Worm (Caenorhabditis elegans) whole organism, L2 larva: ENCODE results near the gene jip-1.

Source experiments
- C34F6.9 ChIP-seq: fragments of 150-350 bp; optimal IDR thresholded peaks from 2 replicates; lab custom pipeline; 2014; ENCODE audit warnings: missing biosample characterization, missing genetic modification characterization
- F13H6.1 ChIP-seq: sonication (generic microtip); optimal IDR thresholded peaks from 2 replicates; lab custom pipeline; 2016; ENCODE audit warnings: missing genetic modification characterization, missing compliant biosample characterization
- R02D3.7 ChIP-seq: fragments of 150-350 bp; optimal IDR thresholded peaks from 2 replicates; lab custom pipeline; 2014; ENCODE audit warnings: missing biosample characterization, missing genetic modification characterization
- ZK546.5 ChIP-seq: sonication (generic microtip); optimal IDR thresholded peaks from 2 replicates; lab custom pipeline; 2017; ENCODE audit warnings: missing biosample characterization, missing genetic modification characterization
- alr-1 ChIP-seq: fragments of 150-350 bp; optimal IDR thresholded peaks from 2 replicates; lab custom pipeline; 2014; ENCODE audit warnings: missing biosample characterization, missing genetic modification characterization
- blmp-1 ChIP-seq: sonication (generic microtip); optimal IDR thresholded peaks from 2 replicates; lab custom pipeline; 2017; ENCODE audit warnings: missing genetic modification characterization, mild to moderate bottlenecking, missing compliant biosample characterization, antibody characterized with exemption, moderate library complexity; ENCODE audit not compliant: insufficient read depth
- ceh-16 ChIP-seq: fragments of 150-350 bp; optimal IDR thresholded peaks from 2 replicates; lab custom pipeline; 2014; ENCODE audit warnings: missing biosample characterization, missing genetic modification characterization
- ceh-82 ChIP-seq: fragments of 150-350 bp; optimal IDR thresholded peaks from 2 replicates; lab custom pipeline; 2014; ENCODE audit warnings: missing biosample characterization, missing genetic modification characterization
- crh-2 ChIP-seq: sonication (generic microtip); optimal IDR thresholded peaks from 2 replicates; lab custom pipeline; 2017; ENCODE audit warnings: missing biosample characterization, missing genetic modification characterization
- dmd-4 ChIP-seq: sonication (generic microtip); optimal IDR thresholded peaks from 2 replicates; lab custom pipeline; 2017; ENCODE audit warnings: missing biosample characterization, missing genetic modification characterization
- egl-27 ChIP-seq: sonication (generic microtip); optimal IDR thresholded peaks from 3 replicates; lab custom pipeline; 2017; ENCODE audit warnings: missing biosample characterization, missing genetic modification reagents, missing genetic modification characterization
- elt-1 ChIP-seq: fragments of 150-350 bp; optimal IDR thresholded peaks from 2 replicates; lab custom pipeline; 2014; ENCODE audit warnings: missing biosample characterization, missing genetic modification characterization
- elt-3 ChIP-seq: sonication (generic microtip); optimal IDR thresholded peaks from 2 replicates; lab custom pipeline; 2017; ENCODE audit warnings: missing biosample characterization, missing genetic modification characterization
- fos-1 ChIP-seq: fragments of 150-350 bp; optimal IDR thresholded peaks from 2 replicates; lab custom pipeline; 2014; ENCODE audit warnings: missing biosample characterization, missing genetic modification characterization
- gmeb-1 ChIP-seq: fragments of 150-350 bp; optimal IDR thresholded peaks from 2 replicates; lab custom pipeline; 2014; ENCODE audit warnings: missing biosample characterization, missing genetic modification characterization
- lin-11 ChIP-seq: fragments of 150-350 bp; sonication (generic microtip); optimal IDR thresholded peaks from 2 replicates; lab custom pipeline; 2014; ENCODE audit warnings: missing biosample characterization, missing genetic modification characterization, inconsistent platforms, mixed read lengths
- lin-13 ChIP-seq: fragments of 150-350 bp; optimal IDR thresholded peaks from 2 replicates; lab custom pipeline; 2014; ENCODE audit warnings: missing biosample characterization, missing genetic modification reagents, missing genetic modification characterization
- lin-39 ChIP-seq: fragments of 150-350 bp; optimal IDR thresholded peaks from 2 replicates; lab custom pipeline; 2014; ENCODE audit warnings: missing biosample characterization, missing genetic modification reagents, missing genetic modification characterization
- lsy-2 ChIP-seq, 2 experiments: fragments of 150-350 bp in 1 of 2; sonication (generic microtip) in 1 of 2; optimal IDR thresholded peaks; 2 replicates each; lab custom pipeline; 2014 to 2017; ENCODE audit warnings: missing biosample characterization in 2 of 2, missing genetic modification characterization in 2 of 2
- mab-5 ChIP-seq: fragments of 150-350 bp; optimal IDR thresholded peaks from 2 replicates; lab custom pipeline; 2014; ENCODE audit warnings: missing biosample characterization, missing genetic modification characterization
- mdl-1 ChIP-seq, 2 experiments: fragments of 150-350 bp in 1 of 2; sonication (generic microtip) in 1 of 2; optimal IDR thresholded peaks; 2 replicates each; lab custom pipeline; 2017; ENCODE audit warnings: missing biosample characterization in 2 of 2, missing genetic modification characterization in 2 of 2
- nhr-10 ChIP-seq: sonication (generic microtip); optimal IDR thresholded peaks from 2 replicates; lab custom pipeline; 2017; ENCODE audit warnings: missing biosample characterization, missing genetic modification characterization
- nhr-11 ChIP-seq: fragments of 150-350 bp; optimal IDR thresholded peaks from 2 replicates; lab custom pipeline; 2014; ENCODE audit warnings: missing biosample characterization, missing genetic modification characterization
- nhr-12 ChIP-seq: fragments of 150-350 bp; optimal IDR thresholded peaks from 2 replicates; lab custom pipeline; 2014; ENCODE audit warnings: missing biosample characterization, missing genetic modification characterization
- nhr-129 ChIP-seq: fragments of 150-350 bp; optimal IDR thresholded peaks from 2 replicates; lab custom pipeline; 2014; ENCODE audit warnings: missing biosample characterization, missing genetic modification characterization
- nhr-21 ChIP-seq: fragments of 150-350 bp; optimal IDR thresholded peaks from 2 replicates; lab custom pipeline; 2014; ENCODE audit warnings: missing biosample characterization, missing genetic modification characterization
- nhr-23 ChIP-seq: fragments of 150-350 bp; optimal IDR thresholded peaks from 2 replicates; lab custom pipeline; 2014; ENCODE audit warnings: missing biosample characterization, missing genetic modification reagents, missing genetic modification characterization
- nhr-237 ChIP-seq: fragments of 150-350 bp; optimal IDR thresholded peaks from 2 replicates; lab custom pipeline; 2014; ENCODE audit warnings: missing biosample characterization, missing genetic modification characterization
- nhr-25 ChIP-seq: fragments of 150-350 bp; sonication (generic microtip); optimal IDR thresholded peaks from 3 replicates; lab custom pipeline; 2014; ENCODE audit warnings: missing biosample characterization, missing genetic modification characterization
- nhr-6 ChIP-seq: fragments of 150-350 bp; optimal IDR thresholded peaks from 2 replicates; lab custom pipeline; 2014; ENCODE audit warnings: missing biosample characterization, missing genetic modification characterization
- nhr-77 ChIP-seq: fragments of 150-350 bp; optimal IDR thresholded peaks from 2 replicates; lab custom pipeline; 2014; ENCODE audit warnings: missing biosample characterization, missing genetic modification characterization
- peb-1 ChIP-seq: fragments of 150-350 bp; optimal IDR thresholded peaks from 2 replicates; lab custom pipeline; 2014; ENCODE audit warnings: missing biosample characterization, missing genetic modification characterization
- sem-4 ChIP-seq: fragments of 150-350 bp; optimal IDR thresholded peaks from 2 replicates; lab custom pipeline; 2014; ENCODE audit warnings: missing biosample characterization, missing genetic modification reagents, missing genetic modification characterization
- skn-1 ChIP-seq: sonication (generic microtip); optimal IDR thresholded peaks from 2 replicates; lab custom pipeline; 2017; ENCODE audit warnings: missing biosample characterization, missing genetic modification characterization
- sma-3 ChIP-seq: sonication (generic microtip); optimal IDR thresholded peaks from 2 replicates; lab custom pipeline; 2016; ENCODE audit warnings: missing genetic modification reagents, missing genetic modification characterization, missing compliant biosample characterization
- sma-9 ChIP-seq, 2 experiments: fragments of 150-350 bp in 1 of 2; sonication (generic microtip) in 1 of 2; optimal IDR thresholded peaks; 2 replicates each; lab custom pipeline; 2014 to 2016; ENCODE audit warnings: missing genetic modification characterization in 2 of 2, mild to moderate bottlenecking in 1 of 2, missing biosample characterization in 1 of 2, missing compliant biosample characterization in 1 of 2, missing genetic modification reagents in 1 of 2, moderate library complexity in 1 of 2
- unc-39 ChIP-seq: fragments of 150-350 bp; optimal IDR thresholded peaks from 2 replicates; lab custom pipeline; 2014; ENCODE audit warnings: missing biosample characterization, missing genetic modification characterization
- unc-62 ChIP-seq: fragments of 150-350 bp; optimal IDR thresholded peaks from 2 replicates; lab custom pipeline; 2014; ENCODE audit warnings: missing biosample characterization, missing genetic modification reagents, missing genetic modification characterization
- ztf-1 ChIP-seq: fragments of 200-800 bp; sonication (Bioruptor generic); conservative IDR thresholded peaks from 2 replicates; pipeline ENCODE4 v1.3.6; 2022; ENCODE audit warnings: missing genetic modification characterization, missing compliant biosample characterization
- ztf-11 ChIP-seq: sonication (generic microtip); optimal IDR thresholded peaks from 2 replicates; lab custom pipeline; 2017; ENCODE audit warnings: missing biosample characterization, missing genetic modification characterization

The jip-1 gene

ce11 chrII:1362423-1362822 is 35.6 kb downstream of the jip-1 start:
- TF ChIP-seq unc-62 (GFP tag; lab: Kevin White, UChicago) (no peak), gmeb-1 (tag; lab: Kevin White, UChicago) (no peak), nhr-10 (tag; lab: Kevin White, UChicago) (no peak), crh-2 (tag; lab: Kevin White, UChicago) (no peak), sem-4 (tag; lab: Kevin White, UChicago) (no peak), lsy-2 (tag; optimal IDR thresholded peaks at IDR 0.05; lab: Kevin White, UChicago) (no peak)

ce11 chrII:1365985-1366384 is 39.2 kb downstream of the jip-1 start:
- TF ChIP-seq nhr-23 (tag; lab: Kevin White, UChicago) (no peak), nhr-25 (tag; lab: Kevin White, UChicago) (no peak), lin-39 (tag; lab: Kevin White, UChicago) (no peak), nhr-21 (tag; lab: Kevin White, UChicago) (no peak), sma-3 (no peak), ztf-1 (GFP tag; lab: Robert Waterston, UW) (no peak), dmd-4 (tag; lab: Kevin White, UChicago) (no peak), mab-5 (tag; lab: Kevin White, UChicago) (no peak), elt-3 (tag; lab: Kevin White, UChicago) (no peak), ceh-82 (tag; lab: Kevin White, UChicago) (no peak), egl-27 (tag; lab: Kevin White, UChicago) (no peak), nhr-6 (tag; lab: Kevin White, UChicago) (no peak), lin-13 (no peak), nhr-77 (tag; lab: Kevin White, UChicago) (no peak), C34F6.9 (no peak), nhr-10 (tag; lab: Kevin White, UChicago) (no peak), skn-1 (tag; lab: Kevin White, UChicago) (no peak), nhr-237 (tag; lab: Kevin White, UChicago) (no peak), sma-9 (GFP tag; optimal IDR thresholded peaks at IDR 0.05; lab: Kevin White, UChicago) (no peak), sma-9 (tag; optimal IDR thresholded peaks at IDR 0.05; lab: Kevin White, UChicago) (no peak)
- TF ChIP-seq, all 48 proteins: peak for 0

DNA sequence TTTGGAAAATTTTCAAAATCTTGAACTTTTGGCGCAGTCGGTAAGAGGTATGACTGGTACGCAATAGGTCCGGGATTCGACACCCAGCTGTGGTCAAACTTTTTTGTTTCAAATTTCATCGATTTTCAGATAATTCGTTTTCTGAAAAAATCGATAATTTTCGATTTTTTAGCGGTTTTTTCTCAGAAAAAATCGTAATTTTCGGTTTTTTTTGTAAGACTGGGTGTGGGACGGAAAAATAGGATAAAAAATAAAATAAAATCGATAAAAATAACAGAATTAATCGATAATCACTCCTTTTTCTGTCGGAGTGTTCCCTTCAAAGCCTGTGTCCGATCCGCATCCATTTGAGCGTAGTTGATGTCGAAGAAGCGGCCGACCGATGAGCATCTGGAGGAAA is 42.0 kb downstream of the jip-1 start:
- TF ChIP-seq gmeb-1 (tag; lab: Kevin White, UChicago), result no peak
- no peak for TF ChIP-seq ceh-82 (tag; lab: Kevin White, UChicago)
- TF ChIP-seq peb-1 (tag; lab: Kevin White, UChicago), result no peak
- no peak for TF ChIP-seq nhr-11 (tag; lab: Kevin White, UChicago)
- no peak for TF ChIP-seq fos-1
- TF ChIP-seq lsy-2 (tag; optimal IDR thresholded peaks at IDR 0.05; lab: Kevin White, UChicago), result no peak
- no peak for TF ChIP-seq sma-3
- TF ChIP-seq alr-1, result no peak
- TF ChIP-seq elt-3 (tag; lab: Kevin White, UChicago), result no peak
- no peak for TF ChIP-seq ZK546.5 (tag; lab: Kevin White, UChicago)
- no peak for TF ChIP-seq sma-9 (GFP tag; optimal IDR thresholded peaks at IDR 0.05; lab: Kevin White, UChicago)
- no peak for TF ChIP-seq sma-9 (tag; optimal IDR thresholded peaks at IDR 0.05; lab: Kevin White, UChicago)
- TF ChIP-seq nhr-12 (tag; lab: Kevin White, UChicago), result no peak
- TF ChIP-seq elt-1 (tag; lab: Kevin White, UChicago), result no peak
- no peak for TF ChIP-seq mab-5 (tag; lab: Kevin White, UChicago)
- TF ChIP-seq F13H6.1 (tag; lab: Kevin White, UChicago), result no peak

ce11 chrII:1369322-1369721 is 42.5 kb downstream of the jip-1 start:
- TF ChIP-seq sma-3 (no peak), unc-62 (GFP tag; lab: Kevin White, UChicago) (no peak), alr-1 (no peak), nhr-21 (tag; lab: Kevin White, UChicago) (no peak), crh-2 (tag; lab: Kevin White, UChicago) (no peak), gmeb-1 (tag; lab: Kevin White, UChicago) (no peak), blmp-1 (no peak), dmd-4 (tag; lab: Kevin White, UChicago) (no peak)
- TF ChIP-seq, all 48 proteins: peak for 0

DNA sequence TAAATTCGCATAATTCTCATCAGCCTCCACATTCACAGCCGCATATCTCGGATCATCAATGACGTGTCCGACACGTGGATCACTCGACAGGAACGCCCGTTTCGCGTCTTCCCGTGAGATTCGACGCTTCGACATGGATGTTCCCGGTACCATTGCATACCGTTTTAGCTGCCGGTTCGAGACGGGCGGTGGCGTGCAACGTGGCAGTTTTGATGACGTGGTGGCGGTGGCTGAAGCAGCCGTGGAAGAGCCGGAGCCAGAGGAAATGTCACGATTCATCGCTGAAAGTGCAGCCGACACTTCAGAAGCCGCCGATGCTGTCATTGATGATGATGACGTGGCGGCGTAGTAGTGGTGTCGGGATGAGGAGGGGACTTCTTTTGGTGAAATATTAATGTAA is 44.7 kb downstream of the jip-1 start:
- no peak for TF ChIP-seq mab-5 (tag; lab: Kevin White, UChicago)
- no peak for TF ChIP-seq sem-4 (tag; lab: Kevin White, UChicago)
- no peak for TF ChIP-seq fos-1
- TF ChIP-seq crh-2 (tag; lab: Kevin White, UChicago), result no peak
- TF ChIP-seq ceh-16 (tag; lab: Kevin White, UChicago), result no peak
- TF ChIP-seq ceh-82 (tag; lab: Kevin White, UChicago), result no peak
- no peak for TF ChIP-seq nhr-10 (tag; lab: Kevin White, UChicago)
- no peak for TF ChIP-seq nhr-12 (tag; lab: Kevin White, UChicago)
- TF ChIP-seq lin-39 (tag; lab: Kevin White, UChicago), result no peak
- no peak for TF ChIP-seq unc-39 (tag; lab: Kevin White, UChicago)
- no peak for TF ChIP-seq R02D3.7 (tag; lab: Kevin White, UChicago)
- no peak for TF ChIP-seq lin-11 (tag; lab: Kevin White, UChicago)
- TF ChIP-seq mdl-1 (tag; optimal IDR thresholded peaks at IDR 0.05; lab: Kevin White, UChicago), result no peak
- no peak for TF ChIP-seq ztf-11 (tag; lab: Kevin White, UChicago)
- no peak for TF ChIP-seq nhr-6 (tag; lab: Kevin White, UChicago)
- no peak for TF ChIP-seq dmd-4 (tag; lab: Kevin White, UChicago)
- no peak for TF ChIP-seq gmeb-1 (tag; lab: Kevin White, UChicago)
- no peak for TF ChIP-seq nhr-129 (tag; lab: Kevin White, UChicago)
- TF ChIP-seq nhr-25 (tag; lab: Kevin White, UChicago), result no peak
- TF ChIP-seq sma-9 (GFP tag; optimal IDR thresholded peaks at IDR 0.05; lab: Kevin White, UChicago), result no peak
- TF ChIP-seq sma-9 (tag; optimal IDR thresholded peaks at IDR 0.05; lab: Kevin White, UChicago), result no peak
